Worm (Caenorhabditis elegans) whole organism, L2 larva: ENCODE data around the gene T22E5.6.

Experiments
- C34F6.9 ChIP-seq: fragments of 150-350 bp; optimal IDR thresholded peaks from 2 replicates; lab custom pipeline; 2014; ENCODE audit warnings: missing biosample characterization, missing genetic modification characterization
- F13H6.1 ChIP-seq: sonication (generic microtip); optimal IDR thresholded peaks from 2 replicates; lab custom pipeline; 2016; ENCODE audit warnings: missing genetic modification characterization, missing compliant biosample characterization
- R02D3.7 ChIP-seq: fragments of 150-350 bp; optimal IDR thresholded peaks from 2 replicates; lab custom pipeline; 2014; ENCODE audit warnings: missing biosample characterization, missing genetic modification characterization
- Y55F3AM.14 ChIP-seq: fragments of 200-800 bp; sonication (Bioruptor generic); optimal IDR thresholded peaks from 2 replicates; lab custom pipeline; 2018; ENCODE audit warnings: mild to moderate bottlenecking, missing genetic modification characterization, missing compliant biosample characterization
- ZK546.5 ChIP-seq: sonication (generic microtip); optimal IDR thresholded peaks from 2 replicates; lab custom pipeline; 2017; ENCODE audit warnings: missing biosample characterization, missing genetic modification characterization
- alr-1 ChIP-seq: fragments of 150-350 bp; optimal IDR thresholded peaks from 2 replicates; lab custom pipeline; 2014; ENCODE audit warnings: missing biosample characterization, missing genetic modification characterization
- ama-1 ChIP-seq: fragments of 150-350 bp; optimal IDR thresholded peaks from 2 replicates; lab custom pipeline; 2018; ENCODE audit warnings: inconsistent platforms
- blmp-1 ChIP-seq: sonication (generic microtip); optimal IDR thresholded peaks from 2 replicates; lab custom pipeline; 2017; ENCODE audit warnings: missing genetic modification characterization, mild to moderate bottlenecking, missing compliant biosample characterization, antibody characterized with exemption, moderate library complexity; ENCODE audit not compliant: insufficient read depth
- ceh-16 ChIP-seq: fragments of 150-350 bp; optimal IDR thresholded peaks from 2 replicates; lab custom pipeline; 2014; ENCODE audit warnings: missing biosample characterization, missing genetic modification characterization
- ceh-82 ChIP-seq: fragments of 150-350 bp; optimal IDR thresholded peaks from 2 replicates; lab custom pipeline; 2014; ENCODE audit warnings: missing biosample characterization, missing genetic modification characterization
- crh-2 ChIP-seq: sonication (generic microtip); optimal IDR thresholded peaks from 2 replicates; lab custom pipeline; 2017; ENCODE audit warnings: missing biosample characterization, missing genetic modification characterization
- dmd-4 ChIP-seq: sonication (generic microtip); optimal IDR thresholded peaks from 2 replicates; lab custom pipeline; 2017; ENCODE audit warnings: missing biosample characterization, missing genetic modification characterization
- egl-27 ChIP-seq: sonication (generic microtip); optimal IDR thresholded peaks from 3 replicates; lab custom pipeline; 2017; ENCODE audit warnings: missing biosample characterization, missing genetic modification reagents, missing genetic modification characterization
- fos-1 ChIP-seq: fragments of 150-350 bp; optimal IDR thresholded peaks from 2 replicates; lab custom pipeline; 2014; ENCODE audit warnings: missing biosample characterization, missing genetic modification characterization
- gmeb-1 ChIP-seq: fragments of 150-350 bp; optimal IDR thresholded peaks from 2 replicates; lab custom pipeline; 2014; ENCODE audit warnings: missing biosample characterization, missing genetic modification characterization
- lin-13 ChIP-seq: fragments of 150-350 bp; optimal IDR thresholded peaks from 2 replicates; lab custom pipeline; 2014; ENCODE audit warnings: missing biosample characterization, missing genetic modification reagents, missing genetic modification characterization
- lsy-2 ChIP-seq, 2 experiments: fragments of 150-350 bp in 1 of 2; sonication (generic microtip) in 1 of 2; optimal IDR thresholded peaks; 2 replicates each; lab custom pipeline; 2014 to 2017; ENCODE audit warnings: missing biosample characterization in 2 of 2, missing genetic modification characterization in 2 of 2
- mab-5 ChIP-seq: fragments of 150-350 bp; optimal IDR thresholded peaks from 2 replicates; lab custom pipeline; 2014; ENCODE audit warnings: missing biosample characterization, missing genetic modification characterization
- mbf-1 ChIP-seq: sonication (generic microtip); optimal IDR thresholded peaks from 2 replicates; lab custom pipeline; 2017; ENCODE audit warnings: missing biosample characterization, missing genetic modification characterization
- mdl-1 ChIP-seq, 2 experiments: fragments of 150-350 bp in 1 of 2; sonication (generic microtip) in 1 of 2; optimal IDR thresholded peaks; 2 replicates each; lab custom pipeline; 2017; ENCODE audit warnings: missing biosample characterization in 2 of 2, missing genetic modification characterization in 2 of 2
- nhr-11 ChIP-seq: fragments of 150-350 bp; optimal IDR thresholded peaks from 2 replicates; lab custom pipeline; 2014; ENCODE audit warnings: missing biosample characterization, missing genetic modification characterization
- nhr-12 ChIP-seq: fragments of 150-350 bp; optimal IDR thresholded peaks from 2 replicates; lab custom pipeline; 2014; ENCODE audit warnings: missing biosample characterization, missing genetic modification characterization
- nhr-129 ChIP-seq: fragments of 150-350 bp; optimal IDR thresholded peaks from 2 replicates; lab custom pipeline; 2014; ENCODE audit warnings: missing biosample characterization, missing genetic modification characterization
- nhr-21 ChIP-seq: fragments of 150-350 bp; optimal IDR thresholded peaks from 2 replicates; lab custom pipeline; 2014; ENCODE audit warnings: missing biosample characterization, missing genetic modification characterization
- nhr-23 ChIP-seq: fragments of 150-350 bp; optimal IDR thresholded peaks from 2 replicates; lab custom pipeline; 2014; ENCODE audit warnings: missing biosample characterization, missing genetic modification reagents, missing genetic modification characterization
- nhr-25 ChIP-seq: fragments of 150-350 bp; sonication (generic microtip); optimal IDR thresholded peaks from 3 replicates; lab custom pipeline; 2014; ENCODE audit warnings: missing biosample characterization, missing genetic modification characterization
- nhr-6 ChIP-seq: fragments of 150-350 bp; optimal IDR thresholded peaks from 2 replicates; lab custom pipeline; 2014; ENCODE audit warnings: missing biosample characterization, missing genetic modification characterization
- nhr-77 ChIP-seq: fragments of 150-350 bp; optimal IDR thresholded peaks from 2 replicates; lab custom pipeline; 2014; ENCODE audit warnings: missing biosample characterization, missing genetic modification characterization
- peb-1 ChIP-seq: fragments of 150-350 bp; optimal IDR thresholded peaks from 2 replicates; lab custom pipeline; 2014; ENCODE audit warnings: missing biosample characterization, missing genetic modification characterization
- sem-4 ChIP-seq: fragments of 150-350 bp; optimal IDR thresholded peaks from 2 replicates; lab custom pipeline; 2014; ENCODE audit warnings: missing biosample characterization, missing genetic modification reagents, missing genetic modification characterization
- sma-3 ChIP-seq: sonication (generic microtip); optimal IDR thresholded peaks from 2 replicates; lab custom pipeline; 2016; ENCODE audit warnings: missing genetic modification reagents, missing genetic modification characterization, missing compliant biosample characterization
- sma-9 ChIP-seq, 2 experiments: fragments of 150-350 bp in 1 of 2; sonication (generic microtip) in 1 of 2; optimal IDR thresholded peaks; 2 replicates each; lab custom pipeline; 2014 to 2016; ENCODE audit warnings: missing genetic modification characterization in 2 of 2, mild to moderate bottlenecking in 1 of 2, missing biosample characterization in 1 of 2, missing compliant biosample characterization in 1 of 2, missing genetic modification reagents in 1 of 2, moderate library complexity in 1 of 2
- snpc-4 ChIP-seq: fragments of 150-350 bp; optimal IDR thresholded peaks from 2 replicates; lab custom pipeline; 2014; ENCODE audit warnings: missing biosample characterization, missing genetic modification characterization
- unc-39 ChIP-seq: fragments of 150-350 bp; optimal IDR thresholded peaks from 2 replicates; lab custom pipeline; 2014; ENCODE audit warnings: missing biosample characterization, missing genetic modification characterization
- unc-55 ChIP-seq: fragments of 150-350 bp; sonication (generic microtip); optimal IDR thresholded peaks from 3 replicates; lab custom pipeline; 2014; ENCODE audit warnings: missing biosample characterization, missing genetic modification reagents, missing genetic modification characterization
- ztf-1 ChIP-seq: fragments of 200-800 bp; sonication (Bioruptor generic); conservative IDR thresholded peaks from 2 replicates; pipeline ENCODE4 v1.3.6; 2022; ENCODE audit warnings: missing genetic modification characterization, missing compliant biosample characterization
- ztf-11 ChIP-seq: sonication (generic microtip); optimal IDR thresholded peaks from 2 replicates; lab custom pipeline; 2017; ENCODE audit warnings: missing biosample characterization, missing genetic modification characterization
- ztf-4 ChIP-seq: fragments of 150-350 bp; optimal IDR thresholded peaks from 2 replicates; lab custom pipeline; 2014; ENCODE audit warnings: missing biosample characterization, missing genetic modification characterization

Gene T22E5.6

ce11 chrX:6456567-6456966 lies 40.4 kb upstream of the T22E5.6 start, which contains the start of gene pept-1:
Gene pept-1 (plus strand): TSS chrX:6456872.
- TF ChIP-seq fos-1 (tag; lab: Kevin White, UChicago) = peak; percentile 92
- TF ChIP-seq crh-2 (tag; lab: Kevin White, UChicago) = peak; percentile 70
- TF ChIP-seq peb-1 (tag; lab: Kevin White, UChicago) = no peak
- TF ChIP-seq R02D3.7 (tag; lab: Kevin White, UChicago) = no peak
- no peak for TF ChIP-seq unc-39 (tag; lab: Kevin White, UChicago)
- TF ChIP-seq egl-27 (tag; lab: Kevin White, UChicago) = peak; percentile 44
- TF ChIP-seq F13H6.1 (tag; lab: Kevin White, UChicago) = peak; percentile 63
- TF ChIP-seq sma-9 (GFP tag; optimal IDR thresholded peaks at IDR 0.05; lab: Kevin White, UChicago) = peak; percentile 68
- TF ChIP-seq sma-9 (tag; optimal IDR thresholded peaks at IDR 0.05; lab: Kevin White, UChicago) = no peak
- peak; percentile 46 for TF ChIP-seq gmeb-1 (tag; lab: Kevin White, UChicago)
- TF ChIP-seq mdl-1 (tag; optimal IDR thresholded peaks at IDR 0.05; lab: Kevin White, UChicago) = no peak

- TF ChIP-seq mbf-1 (tag; lab: Kevin White, UChicago) = no peak
- no peak for TF ChIP-seq lsy-2 (tag; optimal IDR thresholded peaks at IDR 0.05; lab: Kevin White, UChicago)
- no peak for TF ChIP-seq nhr-129 (tag; lab: Kevin White, UChicago)
- no peak for TF ChIP-seq fos-1 (tag; lab: Kevin White, UChicago)
- TF ChIP-seq ztf-1 (GFP tag; lab: Robert Waterston, UW) = no peak
- TF ChIP-seq ztf-4 (tag; lab: Kevin White, UChicago) = no peak
- TF ChIP-seq sma-9 (GFP tag; optimal IDR thresholded peaks at IDR 0.05; lab: Kevin White, UChicago) = no peak
- no peak for TF ChIP-seq sma-9 (tag; optimal IDR thresholded peaks at IDR 0.05; lab: Kevin White, UChicago)
- TF ChIP-seq ztf-11 (tag; lab: Kevin White, UChicago) = no peak
- TF ChIP-seq gmeb-1 (tag; lab: Kevin White, UChicago) = no peak
- TF ChIP-seq nhr-21 (tag; lab: Kevin White, UChicago) = no peak
- TF ChIP-seq nhr-25 (tag; lab: Kevin White, UChicago) = no peak
- no peak for TF ChIP-seq unc-55
- no peak for TF ChIP-seq blmp-1
- TF ChIP-seq mdl-1 (tag; optimal IDR thresholded peaks at IDR 0.05; lab: Kevin White, UChicago) = no peak
- no peak for TF ChIP-seq ceh-16 (tag; lab: Kevin White, UChicago)
- no peak for TF ChIP-seq snpc-4 (tag; lab: Kevin White, UChicago)
- no peak for TF ChIP-seq ZK546.5
These were observed 39.0 kb upstream of the T22E5.6 start, which contains the start of gene nas-33 for ce11 chrX:6455157-6455556. Gene nas-33 (minus strand): TSS chrX:6455257.

ce11 chrX:6450839-6451491 lies 34.8 kb upstream of the T22E5.6 start, which contains the start of the genes grl-6 and K10C2.6:
Gene grl-6 (minus strand): TSS chrX:6450939.
Gene K10C2.6 (plus strand): TSS chrX:6451441.
- TF ChIP-seq nhr-12 (tag; lab: Kevin White, UChicago) (no peak), mdl-1 (tag; optimal IDR thresholded peaks at IDR 0.05; lab: Kevin White, UChicago) (no peak), C34F6.9 (tag; lab: Kevin White, UChicago) (no peak), ztf-1 (GFP tag; lab: Robert Waterston, UW) (no peak), fos-1 (tag; lab: Kevin White, UChicago) (no peak), alr-1 (tag; lab: Kevin White, UChicago) (no peak), ceh-82 (tag; lab: Kevin White, UChicago) (no peak)

ce11 chrX:6448866-6449400 lies 32.7 kb upstream of the T22E5.6 start, which contains the start of gene fah-1:
Gene fah-1 (minus strand): TSS chrX:6448916.
- TF ChIP-seq nhr-6 (tag; lab: Kevin White, UChicago) (peak; percentile 33), ama-1 (no peak), mdl-1 (tag; optimal IDR thresholded peaks at IDR 0.05; lab: Kevin White, UChicago) (peak in 1 of 2 experiments; percentile 33), nhr-23 (tag; lab: Kevin White, UChicago) (no peak), F13H6.1 (tag; lab: Kevin White, UChicago) (peak; percentile 32), nhr-11 (tag; lab: Kevin White, UChicago) (no peak), mab-5 (tag; lab: Kevin White, UChicago) (no peak), egl-27 (tag; lab: Kevin White, UChicago) (peak; percentile 56), sma-3 (peak; percentile 89), R02D3.7 (tag; lab: Kevin White, UChicago) (no peak), Y55F3AM.14 (GFP tag; lab: Kevin White, UChicago) (peak; percentile 54), ceh-82 (tag; lab: Kevin White, UChicago) (no peak), gmeb-1 (tag; lab: Kevin White, UChicago) (peak; percentile 51), crh-2 (tag; lab: Kevin White, UChicago) (peak; percentile 51), nhr-77 (tag; lab: Kevin White, UChicago) (no peak), unc-55 (no peak), fos-1 (tag; lab: Kevin White, UChicago) (peak; percentile 43), ztf-4 (tag; lab: Kevin White, UChicago) (peak; percentile 38), sem-4 (tag; lab: Kevin White, UChicago) (no peak), snpc-4 (tag; lab: Kevin White, UChicago) (no peak), nhr-21 (tag; lab: Kevin White, UChicago) (peak; percentile 58), lin-13 (no peak), ceh-16 (tag; lab: Kevin White, UChicago) (no peak), dmd-4 (no peak), blmp-1 (peak; percentile 34), nhr-129 (tag; lab: Kevin White, UChicago) (peak; percentile 60), alr-1 (tag; lab: Kevin White, UChicago) (no peak), nhr-12 (tag; lab: Kevin White, UChicago) (no peak), nhr-25 (tag; lab: Kevin White, UChicago) (peak; percentile 75), sma-9 (GFP tag; optimal IDR thresholded peaks at IDR 0.05; lab: Kevin White, UChicago) (peak; percentile 86), sma-9 (tag; optimal IDR thresholded peaks at IDR 0.05; lab: Kevin White, UChicago) (no peak)
